Worm (Caenorhabditis elegans): ENCODE results near the gene T02B11.8.
A peak's percentile ranks its signal among the peaks of the same experiment; 100 is the strongest.

T02B11.8 gene

DNA sequence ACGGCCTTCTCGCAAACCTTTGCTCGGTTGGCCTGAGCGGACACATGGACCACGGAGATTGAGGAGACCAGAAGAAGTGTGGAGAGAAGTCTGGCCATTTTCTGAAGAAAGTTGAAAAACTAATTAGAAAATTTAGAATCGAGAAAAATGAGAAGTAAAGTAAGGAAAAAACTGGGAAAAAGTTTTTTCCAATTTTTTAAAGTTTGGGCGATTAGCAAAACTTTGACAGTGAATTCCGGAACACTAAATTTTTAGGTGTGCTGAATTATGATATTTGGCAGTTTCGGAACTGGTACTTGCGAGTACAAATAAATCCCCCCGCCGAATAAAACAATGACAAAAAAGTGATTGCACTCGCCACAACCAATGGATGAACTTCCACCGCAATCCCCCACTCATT, 11.7 kb downstream of the T02B11.8 start, which contains the start of gene T02B11.3:
TSS of gene T02B11.3 (minus strand) at position 101 of the 400 bp plus-strand sequence.
- TF ChIP-seq hnd-1 (tag; optimal IDR thresholded peaks at IDR 0.05) (no peak), flt-1 (GFP tag; IDR thresholded peaks at IDR 0.05) (no peak), sea-1 (GFP tag; conservative IDR thresholded peaks at IDR 0.05) (no peak), ceh-36 (tag; optimal IDR thresholded peaks at IDR 0.05) (no peak), F13C5.2 (tag; optimal IDR thresholded peaks at IDR 0.05) (no peak), ama-1 (optimal IDR thresholded peaks at IDR 0.05) (no peak), scrt-1 (GFP tag; IDR thresholded peaks at IDR 0.05) (no peak), B0310.2 (tag; optimal IDR thresholded peaks at IDR 0.05) (no peak), ets-7 (tag; optimal IDR thresholded peaks at IDR 0.05) (no peak), hmg-4 (GFP tag; optimal IDR thresholded peaks at IDR 0.05) (no peak), pes-1 (GFP tag; IDR thresholded peaks at IDR 0.05) (no peak), tbx-11 (GFP tag; IDR thresholded peaks at IDR 0.05) (no peak), hmbx-1 (tag; optimal IDR thresholded peaks at IDR 0.05) (no peak), ceh-13 (GFP tag; optimal IDR thresholded peaks at IDR 0.05) (no peak), aly-1 (tag; optimal IDR thresholded peaks at IDR 0.05) (no peak), tra-4 (tag; optimal IDR thresholded peaks at IDR 0.05) (no peak), tbx-37 (GFP tag; conservative IDR thresholded peaks at IDR 0.05) (no peak)

DNA sequence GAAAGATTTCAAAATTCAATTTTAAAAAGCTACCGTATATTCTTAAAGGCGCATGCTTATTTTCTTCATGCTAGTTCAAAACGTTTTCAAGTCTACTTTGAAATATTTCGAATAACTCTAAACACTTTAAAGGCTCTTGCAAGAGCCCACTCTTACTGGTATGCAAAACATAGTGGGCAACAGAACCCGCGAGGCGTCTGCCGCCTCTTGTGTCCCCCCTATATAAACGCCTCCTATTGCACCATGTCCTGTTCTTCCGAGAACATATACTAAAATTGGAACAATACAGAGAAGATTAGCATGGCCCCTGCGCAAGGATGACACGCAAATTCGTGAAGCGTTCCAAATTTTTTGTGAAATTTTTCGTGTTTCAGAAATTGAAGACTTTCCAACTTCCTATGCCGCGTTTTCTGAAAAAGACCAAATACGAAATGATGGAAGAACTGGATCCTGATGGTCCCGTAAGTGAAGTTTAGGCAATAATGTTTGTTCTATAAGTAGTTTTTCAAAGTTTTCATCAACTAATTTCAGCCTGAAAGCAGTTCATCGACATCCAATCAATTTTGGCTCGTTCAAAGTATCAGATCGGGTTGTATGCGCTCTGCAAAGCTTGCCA, 19.5 kb downstream of the T02B11.8 start:
- no peak for TF ChIP-seq aly-1 (tag; optimal IDR thresholded peaks at IDR 0.05)
- no peak for TF ChIP-seq F13C5.2 (tag; optimal IDR thresholded peaks at IDR 0.05)
- TF ChIP-seq flt-1 (GFP tag; IDR thresholded peaks at IDR 0.05): peak; percentile 44; the same call in 1 of the 2 replicates
- peak; percentile 62 for TF ChIP-seq pes-1 (GFP tag; IDR thresholded peaks at IDR 0.05)
- TF ChIP-seq tbx-11 (GFP tag; IDR thresholded peaks at IDR 0.05): no peak
- TF ChIP-seq hmg-4 (GFP tag; optimal IDR thresholded peaks at IDR 0.05): no peak
- TF ChIP-seq ama-1 (optimal IDR thresholded peaks at IDR 0.05): no peak
- TF ChIP-seq ets-7 (tag; optimal IDR thresholded peaks at IDR 0.05): no peak

DNA sequence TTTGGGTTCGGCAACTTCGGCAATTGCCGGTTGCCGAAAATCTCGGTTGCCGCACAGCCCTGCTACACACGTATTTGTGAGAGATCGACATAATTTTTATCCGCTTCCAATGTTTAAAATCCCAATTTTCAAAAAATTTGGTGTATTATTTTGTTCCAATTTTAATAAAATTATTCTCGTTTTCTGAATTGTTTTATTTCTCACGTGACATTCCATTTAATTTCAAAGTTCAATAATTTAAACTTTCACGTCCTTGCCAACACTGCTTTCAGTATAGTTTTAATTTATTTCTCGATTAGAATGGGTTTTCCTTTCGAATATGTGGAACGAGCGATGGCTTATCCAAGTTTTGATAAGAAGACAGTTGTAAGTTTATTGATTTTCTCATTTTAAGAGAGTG, 21.9 kb downstream of the T02B11.8 start, which contains the start of gene K09C6.2:
TSS of gene K09C6.2 (plus strand) at position 301 of the 400 bp plus-strand sequence.
- TF ChIP-seq F13C5.2 (tag; optimal IDR thresholded peaks at IDR 0.05) (no peak), sea-1 (GFP tag; conservative IDR thresholded peaks at IDR 0.05) (no peak), tra-4 (tag; optimal IDR thresholded peaks at IDR 0.05) (no peak), aly-1 (tag; optimal IDR thresholded peaks at IDR 0.05) (no peak), flt-1 (GFP tag; IDR thresholded peaks at IDR 0.05) (no peak), scrt-1 (GFP tag; IDR thresholded peaks at IDR 0.05) (no peak), hnd-1 (tag; optimal IDR thresholded peaks at IDR 0.05) (no peak), pes-1 (GFP tag; IDR thresholded peaks at IDR 0.05) (no peak), tbx-37 (GFP tag; conservative IDR thresholded peaks at IDR 0.05) (no peak), hmg-4 (GFP tag; optimal IDR thresholded peaks at IDR 0.05) (no peak), ceh-13 (GFP tag; optimal IDR thresholded peaks at IDR 0.05) (no peak)

DNA sequence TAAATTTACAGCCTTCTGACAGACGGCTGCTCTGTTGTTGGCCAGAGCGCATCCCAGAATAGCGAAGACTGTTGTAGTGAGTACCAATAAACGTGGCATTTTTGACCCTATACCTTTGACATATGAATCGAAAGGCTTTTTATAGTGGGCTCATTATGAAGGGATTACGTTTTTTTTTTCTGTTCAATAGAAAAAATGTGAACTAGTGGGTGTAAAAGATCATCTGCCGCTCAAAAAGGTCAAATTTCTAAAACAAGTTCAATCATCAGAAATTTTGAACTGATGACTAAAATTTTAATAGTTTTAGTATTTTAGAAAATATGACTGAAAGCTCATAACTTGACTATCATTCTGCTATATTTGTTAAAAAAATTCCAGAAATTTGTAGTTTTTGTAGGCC, 23.5 kb downstream of the T02B11.8 start, which contains the start of gene K09C6.9:
TSS of gene K09C6.9 (minus strand) at position 101 of the 400 bp plus-strand sequence.
- TF ChIP-seq ets-7 (tag; optimal IDR thresholded peaks at IDR 0.05): no peak
- TF ChIP-seq aly-1 (tag; optimal IDR thresholded peaks at IDR 0.05): no peak
- TF ChIP-seq hmbx-1 (tag; optimal IDR thresholded peaks at IDR 0.05): no peak
- TF ChIP-seq F13C5.2 (tag; optimal IDR thresholded peaks at IDR 0.05): no peak
- TF ChIP-seq flt-1 (GFP tag; IDR thresholded peaks at IDR 0.05): no peak
- no peak for TF ChIP-seq scrt-1 (GFP tag; IDR thresholded peaks at IDR 0.05)
- TF ChIP-seq tra-4 (tag; optimal IDR thresholded peaks at IDR 0.05): no peak
- TF ChIP-seq hnd-1 (tag; optimal IDR thresholded peaks at IDR 0.05): no peak
- TF ChIP-seq sea-1 (GFP tag; conservative IDR thresholded peaks at IDR 0.05): no peak
- no peak for TF ChIP-seq tbx-11 (GFP tag; IDR thresholded peaks at IDR 0.05)
- TF ChIP-seq ceh-36 (tag; optimal IDR thresholded peaks at IDR 0.05): no peak
- TF ChIP-seq pes-1 (GFP tag; IDR thresholded peaks at IDR 0.05): no peak
- TF ChIP-seq ceh-13 (GFP tag; optimal IDR thresholded peaks at IDR 0.05): no peak
- TF ChIP-seq hmg-4 (GFP tag; optimal IDR thresholded peaks at IDR 0.05): no peak
- TF ChIP-seq tbx-37 (GFP tag; conservative IDR thresholded peaks at IDR 0.05): no peak
- TF ChIP-seq B0310.2 (tag; optimal IDR thresholded peaks at IDR 0.05): no peak
- no peak for TF ChIP-seq ama-1 (optimal IDR thresholded peaks at IDR 0.05)

DNA sequence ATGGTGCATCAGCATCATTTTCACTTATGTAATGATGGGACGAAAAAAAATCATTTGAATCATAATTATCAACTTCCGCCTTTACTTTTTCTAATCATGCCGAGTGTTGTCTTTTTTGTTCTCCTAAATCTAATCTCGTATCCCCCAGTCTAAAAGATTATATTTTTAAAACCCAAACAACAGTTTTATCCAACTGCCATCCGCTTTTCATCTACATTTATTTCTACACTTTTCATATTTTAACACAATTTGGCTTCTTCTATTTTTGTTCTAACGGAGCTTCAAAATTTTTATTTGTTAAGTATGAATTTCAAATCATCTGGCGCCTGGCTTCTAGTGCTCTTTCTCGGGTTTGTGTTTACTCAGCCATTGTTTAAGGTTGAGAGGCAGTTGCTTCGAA, 26.3 kb downstream of the T02B11.8 start, which contains the start of gene K09C6.3:
TSS of gene K09C6.3 (plus strand) at position 301 of the 400 bp plus-strand sequence.
- TF ChIP-seq tra-4 (tag; optimal IDR thresholded peaks at IDR 0.05) (no peak), F13C5.2 (tag; optimal IDR thresholded peaks at IDR 0.05) (no peak), ets-7 (tag; optimal IDR thresholded peaks at IDR 0.05) (no peak), pes-1 (GFP tag; IDR thresholded peaks at IDR 0.05) (no peak), sea-1 (GFP tag; conservative IDR thresholded peaks at IDR 0.05) (no peak), ceh-36 (tag; optimal IDR thresholded peaks at IDR 0.05) (no peak), hmg-4 (GFP tag; optimal IDR thresholded peaks at IDR 0.05) (no peak)

DNA sequence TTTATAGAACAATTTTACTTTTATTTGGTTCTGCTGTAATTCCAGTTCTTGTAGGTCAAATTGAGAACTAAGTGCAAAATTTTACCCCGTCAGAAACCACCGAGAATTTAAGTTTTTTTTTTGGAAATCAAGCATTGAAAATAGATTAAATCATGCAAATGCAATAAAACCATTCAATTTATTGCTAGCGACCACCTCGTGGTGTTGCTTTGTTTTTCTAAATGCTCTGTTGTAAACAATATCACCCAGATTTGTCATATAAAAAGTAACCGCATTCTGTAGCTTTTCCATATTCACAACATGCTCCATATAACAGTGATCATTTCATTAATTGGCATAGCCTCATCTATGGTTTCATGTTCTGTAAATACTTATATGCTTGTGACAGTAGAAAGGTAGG, 29.0 kb downstream of the T02B11.8 start, which contains the start of gene srbc-12:
TSS of gene srbc-12 (plus strand) at position 301 of the 400 bp plus-strand sequence.
- TF ChIP-seq pes-1 (GFP tag; IDR thresholded peaks at IDR 0.05) (no peak), ceh-36 (tag; optimal IDR thresholded peaks at IDR 0.05) (no peak), flt-1 (GFP tag; IDR thresholded peaks at IDR 0.05) (no peak), ets-7 (tag; optimal IDR thresholded peaks at IDR 0.05) (no peak), F13C5.2 (tag; optimal IDR thresholded peaks at IDR 0.05) (no peak), sea-1 (GFP tag; conservative IDR thresholded peaks at IDR 0.05) (no peak), hnd-1 (tag; optimal IDR thresholded peaks at IDR 0.05) (no peak), aly-1 (tag; optimal IDR thresholded peaks at IDR 0.05) (no peak), tbx-37 (GFP tag; conservative IDR thresholded peaks at IDR 0.05) (no peak), hmbx-1 (tag; optimal IDR thresholded peaks at IDR 0.05) (no peak), tbx-11 (GFP tag; IDR thresholded peaks at IDR 0.05) (no peak), tra-4 (tag; optimal IDR thresholded peaks at IDR 0.05) (no peak), scrt-1 (GFP tag; IDR thresholded peaks at IDR 0.05) (no peak), hmg-4 (GFP tag; optimal IDR thresholded peaks at IDR 0.05) (no peak), B0310.2 (tag; optimal IDR thresholded peaks at IDR 0.05) (no peak), ama-1 (optimal IDR thresholded peaks at IDR 0.05) (no peak), ceh-13 (GFP tag; optimal IDR thresholded peaks at IDR 0.05) (no peak)

DNA sequence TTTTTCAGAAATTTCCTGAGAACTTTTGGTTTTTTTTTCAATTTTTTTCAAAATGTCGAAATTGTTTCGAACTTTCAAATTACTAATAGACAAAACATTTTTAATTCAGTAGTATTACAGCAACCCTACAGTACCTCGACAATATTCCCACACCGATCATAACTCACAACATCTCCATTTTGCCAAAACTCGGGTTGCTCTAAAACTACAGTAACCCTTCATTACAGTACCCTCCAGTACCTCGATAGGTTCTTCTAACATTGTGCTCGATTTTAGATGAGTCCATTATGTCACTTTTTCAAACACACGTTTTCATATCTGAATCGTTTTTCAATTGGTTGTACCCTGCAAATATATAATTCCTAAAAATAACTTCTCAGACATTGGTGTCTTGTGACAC, 29.4 kb downstream of the T02B11.8 start:
- no peak for TF ChIP-seq tra-4 (tag; optimal IDR thresholded peaks at IDR 0.05)
- TF ChIP-seq ceh-36 (tag; optimal IDR thresholded peaks at IDR 0.05): no peak
- no peak for TF ChIP-seq ets-7 (tag; optimal IDR thresholded peaks at IDR 0.05)
- TF ChIP-seq F13C5.2 (tag; optimal IDR thresholded peaks at IDR 0.05): no peak

All from whole organism, early embryonic.